Fruit fly (Drosophila melanogaster) whole organism, prepupa: ENCODE results near the gene CG13901.

Experiments
- Blimp-1 ChIP-seq: fragments of 200-800 bp; sonication (Bioruptor generic); optimal IDR thresholded peaks from 3 replicates; lab custom pipeline; 2017; ENCODE audit warnings: missing biosample characterization, missing genetic modification characterization, mild to moderate bottlenecking, moderate library complexity, missing genetic modification reagents
- CG10631 ChIP-seq: fragments of 200-800 bp; sonication (Bioruptor generic); optimal IDR thresholded peaks from 2 replicates; lab custom pipeline; 2016; ENCODE audit warnings: missing biosample characterization, missing genetic modification characterization
- CG10669 ChIP-seq: fragments of 200-800 bp; sonication (Bioruptor generic); optimal IDR thresholded peaks from 3 replicates; lab custom pipeline; 2018; ENCODE audit warnings: missing biosample characterization, mild to moderate bottlenecking, missing genetic modification characterization, moderate library complexity
- CG11294 ChIP-seq: fragments of 200-800 bp; sonication (Bioruptor generic); IDR thresholded peaks from 2 replicates; pipeline ENCODE4 v1.3.6; 2022; ENCODE audit warnings: missing biosample characterization, missing genetic modification characterization
- CG11902 ChIP-seq: fragments of 200-800 bp; sonication (Bioruptor generic); optimal IDR thresholded peaks from 3 replicates; lab custom pipeline; 2016; ENCODE audit warnings: missing biosample characterization, missing genetic modification characterization
- CG15336 ChIP-seq: fragments of 200-800 bp; sonication (Bioruptor generic); IDR thresholded peaks from 2 replicates; pipeline ENCODE4 v1.3.6; 2022; ENCODE audit warnings: missing biosample characterization, missing genetic modification characterization
- CG16779 ChIP-seq: fragments of 200-800 bp; sonication (Bioruptor generic); optimal IDR thresholded peaks from 3 replicates; lab custom pipeline; 2017; ENCODE audit warnings: missing biosample characterization, mild to moderate bottlenecking, missing genetic modification characterization
- CG3032 ChIP-seq: fragments of 200-800 bp; optimal IDR thresholded peaks from 2 replicates; lab custom pipeline; 2019; ENCODE audit warnings: missing biosample characterization, mild to moderate bottlenecking, missing genetic modification characterization, moderate library complexity
- CG31627 ChIP-seq: fragments of 200-800 bp; sonication (Bioruptor generic); optimal IDR thresholded peaks from 3 replicates; lab custom pipeline; 2016; ENCODE audit warnings: missing biosample characterization, missing genetic modification characterization
- CG32006 ChIP-seq: fragments of 200-800 bp; sonication (Bioruptor generic); optimal IDR thresholded peaks from 3 replicates; lab custom pipeline; 2017; ENCODE audit warnings: missing biosample characterization, mild to moderate bottlenecking, missing genetic modification characterization
- CG3919 ChIP-seq: fragments of 200-800 bp; sonication (Bioruptor generic); optimal IDR thresholded peaks from 3 replicates; lab custom pipeline; 2016; ENCODE audit warnings: missing biosample characterization, missing genetic modification characterization
- CG4318 ChIP-seq: fragments of 200-800 bp; sonication (Bioruptor generic); optimal IDR thresholded peaks from 3 replicates; lab custom pipeline; 2017; ENCODE audit warnings: missing biosample characterization, mild to moderate bottlenecking, missing genetic modification characterization
- CG6276 ChIP-seq: fragments of 200-800 bp; sonication (Bioruptor generic); optimal IDR thresholded peaks from 2 replicates; lab custom pipeline; 2017; ENCODE audit warnings: missing biosample characterization, mild to moderate bottlenecking, missing genetic modification characterization
- CG6792 ChIP-seq: fragments of 200-800 bp; sonication (Bioruptor generic); optimal IDR thresholded peaks from 3 replicates; lab custom pipeline; 2016; ENCODE audit warnings: missing biosample characterization, missing genetic modification characterization
- CG6808 ChIP-seq: fragments of 200-800 bp; sonication (Bioruptor generic); optimal IDR thresholded peaks from 3 replicates; lab custom pipeline; 2017; ENCODE audit warnings: missing biosample characterization, missing genetic modification characterization, mild to moderate bottlenecking, moderate library complexity, missing genetic modification reagents
- CG6854 ChIP-seq: fragments of 200-800 bp; sonication (Bioruptor generic); optimal IDR thresholded peaks from 2 replicates; lab custom pipeline; 2017; ENCODE audit warnings: missing biosample characterization, mild to moderate bottlenecking, missing genetic modification characterization
- CG8119 ChIP-seq: fragments of 200-800 bp; sonication (Bioruptor generic); IDR thresholded peaks from 3 replicates; pipeline ENCODE4 v1.3.6; 2022; ENCODE audit warnings: missing biosample characterization, missing genetic modification characterization
- CG8319 ChIP-seq: fragments of 200-800 bp; sonication (Bioruptor generic); optimal IDR thresholded peaks from 3 replicates; lab custom pipeline; 2016; ENCODE audit warnings: missing biosample characterization, missing genetic modification characterization
- CG8632 ChIP-seq: fragments of 200-800 bp; sonication (Bioruptor generic); optimal IDR thresholded peaks from 3 replicates; lab custom pipeline; 2016; ENCODE audit warnings: missing biosample characterization, missing genetic modification characterization
- Eip75B ChIP-seq: fragments of 200-800 bp; sonication (Bioruptor generic); optimal IDR thresholded peaks from 3 replicates; lab custom pipeline; 2016; ENCODE audit warnings: missing biosample characterization, missing genetic modification characterization
- Eip78C ChIP-seq: fragments of 200-800 bp; sonication (Bioruptor generic); peaks from one replicate; lab custom pipeline; 2016; ENCODE audit warnings: missing biosample characterization, missing genetic modification characterization
- Eip93F ChIP-seq: fragments of 200-800 bp; sonication (Bioruptor generic); optimal IDR thresholded peaks from 2 replicates; lab custom pipeline; 2016; ENCODE audit warnings: missing biosample characterization, mild to moderate bottlenecking, missing genetic modification characterization
- Ets21C ChIP-seq: fragments of 200-800 bp; sonication (Bioruptor generic); optimal IDR thresholded peaks from 3 replicates; lab custom pipeline; 2016; ENCODE audit warnings: missing biosample characterization, missing genetic modification characterization
- Gug ChIP-seq: fragments of 200-800 bp; sonication (Bioruptor generic); IDR thresholded peaks from 2 replicates; pipeline ENCODE4 v1.3.6; 2022; ENCODE audit warnings: missing biosample characterization, missing genetic modification characterization
- Hr38 ChIP-seq: sonication (Bioruptor generic); optimal IDR thresholded peaks from 2 replicates; lab custom pipeline; 2016; ENCODE audit warnings: missing biosample characterization, missing genetic modification characterization
- Hr39 ChIP-seq: fragments of 200-800 bp; sonication (Bioruptor generic); optimal IDR thresholded peaks from 2 replicates; lab custom pipeline; 2016; ENCODE audit warnings: missing biosample characterization, missing genetic modification characterization
- Hr4 ChIP-seq: fragments of 200-800 bp; sonication (Bioruptor generic); optimal IDR thresholded peaks from 3 replicates; lab custom pipeline; 2016; ENCODE audit warnings: missing biosample characterization, missing genetic modification characterization
- Lpt ChIP-seq: fragments of 200-800 bp; sonication (Bioruptor generic); optimal IDR thresholded peaks from 3 replicates; lab custom pipeline; 2016; ENCODE audit warnings: missing biosample characterization, missing genetic modification characterization
- Met ChIP-seq: fragments of 200-800 bp; sonication (Bioruptor generic); optimal IDR thresholded peaks from 3 replicates; lab custom pipeline; 2016; ENCODE audit warnings: missing biosample characterization, missing genetic modification characterization
- OdsH ChIP-seq: fragments of 200-800 bp; sonication (Bioruptor generic); optimal IDR thresholded peaks from 3 replicates; lab custom pipeline; 2016; ENCODE audit warnings: missing biosample characterization, missing genetic modification characterization
- Sox102F ChIP-seq: fragments of 200-800 bp; sonication (Bioruptor generic); optimal IDR thresholded peaks from 2 replicates; lab custom pipeline; 2016; ENCODE audit warnings: missing biosample characterization, mild to moderate bottlenecking, missing genetic modification characterization
- Sox14 ChIP-seq: fragments of 200-800 bp; sonication (Bioruptor generic); optimal IDR thresholded peaks from 3 replicates; lab custom pipeline; 2016; ENCODE audit warnings: missing biosample characterization, missing genetic modification characterization
- Sox15 ChIP-seq: fragments of 200-800 bp; sonication (Bioruptor generic); optimal IDR thresholded peaks from 3 replicates; lab custom pipeline; 2016; ENCODE audit warnings: missing biosample characterization, missing genetic modification characterization
- achi ChIP-seq: fragments of 200-800 bp; sonication (Bioruptor generic); optimal IDR thresholded peaks from 3 replicates; lab custom pipeline; 2016; ENCODE audit warnings: missing biosample characterization, missing genetic modification characterization
- acj6 ChIP-seq: fragments of 200-800 bp; sonication (Bioruptor generic); optimal IDR thresholded peaks from 3 replicates; lab custom pipeline; 2016; ENCODE audit warnings: missing biosample characterization, missing genetic modification characterization
- cyc ChIP-seq: fragments of 200-800 bp; sonication (Bioruptor generic); optimal IDR thresholded peaks from 3 replicates; lab custom pipeline; 2016; ENCODE audit warnings: missing biosample characterization, missing genetic modification characterization
- dac ChIP-seq: fragments of 200-800 bp; sonication (Bioruptor generic); optimal IDR thresholded peaks from 2 replicates; lab custom pipeline; 2017; ENCODE audit warnings: missing biosample characterization, mild to moderate bottlenecking, missing genetic modification characterization
- eg ChIP-seq: fragments of 200-800 bp; sonication (Bioruptor generic); IDR thresholded peaks from 3 replicates; pipeline ENCODE4 v1.3.6; 2022; ENCODE audit warnings: missing biosample characterization, missing genetic modification characterization
- esn ChIP-seq: fragments of 200-800 bp; sonication (Bioruptor generic); optimal IDR thresholded peaks from 2 replicates; lab custom pipeline; 2016; ENCODE audit warnings: missing biosample characterization, mild to moderate bottlenecking, missing genetic modification characterization, moderate library complexity
- fd59A ChIP-seq: fragments of 200-800 bp; sonication (Bioruptor generic); optimal IDR thresholded peaks from 2 replicates; lab custom pipeline; 2017; ENCODE audit warnings: missing biosample characterization, mild to moderate bottlenecking, missing genetic modification characterization, missing genetic modification reagents
- fd85E ChIP-seq: fragments of 200-800 bp; sonication (Bioruptor generic); optimal IDR thresholded peaks from 3 replicates; lab custom pipeline; 2016; ENCODE audit warnings: missing biosample characterization, missing genetic modification characterization
- fkh ChIP-seq: fragments of 200-800 bp; sonication (Bioruptor generic); optimal IDR thresholded peaks from 3 replicates; lab custom pipeline; 2017; ENCODE audit warnings: missing biosample characterization, mild to moderate bottlenecking, missing genetic modification characterization, moderate library complexity
- lz ChIP-seq: fragments of 200-800 bp; sonication (Bioruptor generic); optimal IDR thresholded peaks from 3 replicates; lab custom pipeline; 2016; ENCODE audit warnings: missing biosample characterization, missing genetic modification characterization
- net ChIP-seq: fragments of 200-800 bp; sonication (Bioruptor generic); optimal IDR thresholded peaks from 3 replicates; lab custom pipeline; 2016; ENCODE audit warnings: missing biosample characterization, missing genetic modification characterization
- salr ChIP-seq, 2 experiments: fragments of 200-800 bp; sonication (Bioruptor generic); optimal IDR thresholded peaks; 3 replicates each; lab custom pipeline; 2016 to 2018; ENCODE audit warnings: missing biosample characterization in 2 of 2, missing genetic modification characterization in 2 of 2, mild to moderate bottlenecking in 1 of 2
- svp ChIP-seq: fragments of 200-800 bp; sonication (Bioruptor generic); peaks from one replicate; lab custom pipeline; 2016; ENCODE audit warnings: missing biosample characterization, missing genetic modification characterization
- topi ChIP-seq: fragments of 200-800 bp; sonication (Bioruptor generic); optimal IDR thresholded peaks from 3 replicates; lab custom pipeline; 2016; ENCODE audit warnings: missing biosample characterization, missing genetic modification characterization
- vri ChIP-seq: fragments of 200-800 bp; sonication (Bioruptor generic); optimal IDR thresholded peaks from 3 replicates; lab custom pipeline; 2016; ENCODE audit warnings: missing biosample characterization, mild to moderate bottlenecking, missing genetic modification characterization

CG13901 gene

dm6 chr3L:822619-823018 is 15.0 kb downstream of the CG13901 start (continued):
- TF ChIP-seq Hr38 (GFP tag; lab: Kevin White, UChicago) (no peak), fd59A (GFP tag; lab: Kevin White, UChicago) (peak; percentile 45), net (GFP tag; lab: Kevin White, UChicago) (peak; percentile 50), CG15336 (GFP tag; lab: Robert Waterston, UW) (peak; percentile 53), Hr4 (GFP tag; lab: Kevin White, UChicago) (peak; percentile 34), topi (GFP tag; lab: Kevin White, UChicago) (peak; percentile 79), CG16779 (tag; lab: Kevin White, UChicago) (no peak), fkh (no peak), eg (peak; percentile 58), svp (peak; percentile 74), CG8319 (GFP tag; lab: Kevin White, UChicago) (peak; percentile 58), CG31627 (GFP tag; lab: Kevin White, UChicago) (peak; percentile 78), CG3032 (tag; lab: Kevin White, UChicago) (peak; percentile 75), Blimp-1 (GFP tag; lab: Kevin White, UChicago) (no peak), dac (GFP tag; lab: Kevin White, UChicago) (no peak), lz (GFP tag; lab: Kevin White, UChicago) (peak; percentile 71), CG11294 (GFP tag; lab: Robert Waterston, UW) (no peak), CG6854 (peak; percentile 50), CG8119 (GFP tag; lab: Robert Waterston, UW) (peak; percentile 52; the same call in 1 of the 3 replicates), Hr39 (GFP tag; lab: Kevin White, UChicago) (peak; percentile 85), Sox15 (GFP tag; lab: Kevin White, UChicago) (peak; percentile 53), vri (GFP tag; lab: Kevin White, UChicago) (peak; percentile 36), Eip93F (peak; percentile 49), CG6808 (peak; percentile 70)

dm6 chr3L:821951-822350 is 15.7 kb downstream of the CG13901 start:
- TF ChIP-seq CG10631 (GFP tag; lab: Kevin White, UChicago), result peak; percentile 79
- peak; percentile 69 for TF ChIP-seq CG6276 (GFP tag; lab: Kevin White, UChicago)
- TF ChIP-seq topi (GFP tag; lab: Kevin White, UChicago), result peak; percentile 71
- peak; percentile 50 for TF ChIP-seq fd59A (GFP tag; lab: Kevin White, UChicago)
- peak; percentile 89 for TF ChIP-seq CG3919 (GFP tag; lab: Kevin White, UChicago)
- TF ChIP-seq Blimp-1 (GFP tag; lab: Kevin White, UChicago), result peak; percentile 50
- TF ChIP-seq Sox14 (GFP tag; lab: Kevin White, UChicago), result peak; percentile 69
- peak; percentile 76 for TF ChIP-seq Eip75B
- peak; percentile 62 for TF ChIP-seq Hr4 (GFP tag; lab: Kevin White, UChicago)
- TF ChIP-seq CG8632 (GFP tag; lab: Kevin White, UChicago), result peak; percentile 59
- TF ChIP-seq salr (GFP tag; optimal IDR thresholded peaks at IDR 0.05; lab: Kevin White, UChicago), result peak; percentile 29 to 43
- TF ChIP-seq Sox102F (GFP tag; lab: Kevin White, UChicago), result peak; percentile 66
- TF ChIP-seq Ets21C, result peak; percentile 16
- TF ChIP-seq Eip78C, result peak; percentile 95
- peak; percentile 48 for TF ChIP-seq Hr39 (GFP tag; lab: Kevin White, UChicago)
- TF ChIP-seq CG15336 (GFP tag; lab: Robert Waterston, UW), result peak; percentile 55
- peak; percentile 7 for TF ChIP-seq dac (GFP tag; lab: Kevin White, UChicago)
- peak; percentile 78 for TF ChIP-seq Gug (GFP tag; lab: Robert Waterston, UW)
- peak; percentile 86 for TF ChIP-seq CG10669
- TF ChIP-seq CG4318 (GFP tag; lab: Kevin White, UChicago), result peak; percentile 43
- peak; percentile 76 for TF ChIP-seq CG16779 (tag; lab: Kevin White, UChicago)
- TF ChIP-seq CG32006, result peak; percentile 70
- TF ChIP-seq lz (GFP tag; lab: Kevin White, UChicago), result peak; percentile 48
- peak; percentile 86 for TF ChIP-seq achi
- peak; percentile 75 for TF ChIP-seq CG6792 (GFP tag; lab: Kevin White, UChicago)
- peak; percentile 75 for TF ChIP-seq acj6
- TF ChIP-seq CG11294 (GFP tag; lab: Robert Waterston, UW), result peak; percentile 56
- TF ChIP-seq CG11902 (GFP tag; lab: Kevin White, UChicago), result peak; percentile 78
- TF ChIP-seq Lpt (GFP tag; lab: Kevin White, UChicago), result peak; percentile 48
- peak; percentile 74 for TF ChIP-seq OdsH (GFP tag; lab: Kevin White, UChicago)
- peak; percentile 74 for TF ChIP-seq esn (GFP tag; lab: Kevin White, UChicago)
- peak; percentile 39 for TF ChIP-seq fd85E (GFP tag; lab: Kevin White, UChicago)
- TF ChIP-seq cyc (GFP tag; lab: Kevin White, UChicago), result peak; percentile 56
- peak; percentile 75 for TF ChIP-seq Met (GFP tag; lab: Kevin White, UChicago)
- TF ChIP-seq Sox15 (GFP tag; lab: Kevin White, UChicago), result peak; percentile 36
- TF ChIP-seq vri (GFP tag; lab: Kevin White, UChicago), result peak; percentile 16
- TF ChIP-seq CG8119 (GFP tag; lab: Robert Waterston, UW), result peak; percentile 72
- peak; percentile 50 for TF ChIP-seq Eip93F
- peak; percentile 87 for TF ChIP-seq CG3032 (tag; lab: Kevin White, UChicago)
